Worm (Caenorhabditis elegans): ENCODE data around the gene C14A6.5.

- TF ChIP-seq jun-1 (tag; optimal IDR thresholded peaks at IDR 0.05) (no peak), nhr-28 (tag; optimal IDR thresholded peaks at IDR 0.05) (no peak), skn-1 (tag; optimal IDR thresholded peaks at IDR 0.05) (no peak), nhr-25 (tag; optimal IDR thresholded peaks at IDR 0.05) (no peak)
Observed at ce11 chrV:18168266-18168665, 3.6 kb upstream of the C14A6.5 start, which contains the start of gene C14A6.7.
